Fruit fly (Drosophila melanogaster) whole organism, embryonic: Measurements from ENCODE around the gene CG13024.

Experiments
- ATbp ChIP-seq: fragments of 200-800 bp; sonication (Bioruptor generic); optimal IDR thresholded peaks from 2 replicates; lab custom pipeline; 2017; ENCODE audit warnings: missing biosample characterization, mild to moderate bottlenecking, missing genetic modification characterization, missing genetic modification reagents
- Awh ChIP-seq: fragments of 200-800 bp; sonication (Bioruptor generic); IDR thresholded peaks from 2 replicates; pipeline ENCODE4, ENCODE4 v1.3.6; 2022; ENCODE audit warnings: missing biosample characterization, missing genetic modification characterization
- BtbVII ChIP-seq: fragments of 200-800 bp; sonication (Bioruptor generic); optimal IDR thresholded peaks from 3 replicates; lab custom pipeline; 2017; ENCODE audit warnings: missing biosample characterization, mild to moderate bottlenecking, missing genetic modification characterization
- CG1233 ChIP-seq: fragments of 200-800 bp; sonication (Bioruptor generic); optimal IDR thresholded peaks from 4 replicates; lab custom pipeline; 2018; ENCODE audit warnings: missing biosample characterization, mild to moderate bottlenecking, missing genetic modification characterization
- CG14441 ChIP-seq: fragments of 200-800 bp; sonication (Bioruptor generic); IDR thresholded peaks from 2 replicates; pipeline ENCODE4 v1.3.6; 2022; ENCODE audit warnings: missing biosample characterization, missing genetic modification characterization
- CG15479 ChIP-seq: fragments of 200-800 bp; sonication (Bioruptor generic); optimal IDR thresholded peaks from 3 replicates; lab custom pipeline; 2019; ENCODE audit warnings: missing biosample characterization, mild to moderate bottlenecking, missing genetic modification characterization, moderate library complexity
- CG1603 ChIP-seq: fragments of 200-800 bp; sonication (Bioruptor generic); optimal IDR thresholded peaks from 2 replicates; lab custom pipeline; 2019; ENCODE audit warnings: missing biosample characterization, mild to moderate bottlenecking, missing genetic modification characterization, moderate library complexity
- CG1792 ChIP-seq: fragments of 200-800 bp; sonication (Bioruptor generic); optimal IDR thresholded peaks from 2 replicates; lab custom pipeline; 2016; ENCODE audit warnings: missing biosample characterization, missing genetic modification characterization
- CG2875 ChIP-seq: fragments of 200-800 bp; sonication (Bioruptor generic); optimal IDR thresholded peaks from 2 replicates; lab custom pipeline; 2017; ENCODE audit warnings: missing biosample characterization, mild to moderate bottlenecking, missing genetic modification characterization, missing genetic modification reagents
- CG30020 ChIP-seq: fragments of 200-800 bp; optimal IDR thresholded peaks from 2 replicates; lab custom pipeline; 2019; ENCODE audit warnings: missing biosample characterization, mild to moderate bottlenecking, missing genetic modification characterization, moderate library complexity
- CG31441 ChIP-seq: fragments of 200-800 bp; sonication (Bioruptor generic); IDR thresholded peaks from 2 replicates; pipeline ENCODE4 v1.3.6; 2022; ENCODE audit warnings: missing biosample characterization, missing genetic modification characterization
- CG32772 ChIP-seq: fragments of 200-800 bp; sonication (Bioruptor generic); IDR thresholded peaks from 2 replicates; pipeline ENCODE4 v1.3.6; 2022; ENCODE audit warnings: missing biosample characterization, missing genetic modification characterization
- CG33557 ChIP-seq: fragments of 200-800 bp; sonication (Bioruptor generic); optimal IDR thresholded peaks from 2 replicates; lab custom pipeline; 2019; ENCODE audit warnings: missing biosample characterization, mild to moderate bottlenecking, missing genetic modification characterization, moderate library complexity
- CG3838 ChIP-seq: fragments of 200-800 bp; sonication (Bioruptor generic); optimal IDR thresholded peaks from 3 replicates; lab custom pipeline; 2016; ENCODE audit warnings: missing biosample characterization, missing genetic modification characterization
- CG4820 ChIP-seq: fragments of 200-800 bp; sonication (Bioruptor generic); optimal IDR thresholded peaks from 3 replicates; lab custom pipeline; 2016; ENCODE audit warnings: missing biosample characterization, missing genetic modification characterization
- CG6254 ChIP-seq: fragments of 200-800 bp; sonication (Bioruptor generic); optimal IDR thresholded peaks from 3 replicates; lab custom pipeline; 2017; ENCODE audit warnings: mild to moderate bottlenecking, missing biosample characterization, missing genetic modification reagents, missing genetic modification characterization
- CG6272 ChIP-seq: fragments of 200-800 bp; sonication (Bioruptor generic); IDR thresholded peaks from 2 replicates; pipeline ENCODE4 v1.3.6; 2022; ENCODE audit warnings: missing biosample characterization, missing genetic modification characterization
- CG6854 ChIP-seq: fragments of 200-800 bp; sonication (Bioruptor generic); optimal IDR thresholded peaks from 3 replicates; lab custom pipeline; 2017; ENCODE audit warnings: missing biosample characterization, mild to moderate bottlenecking, missing genetic modification characterization
- CG9797 ChIP-seq: fragments of 200-800 bp; sonication (Bioruptor generic); optimal IDR thresholded peaks from 3 replicates; lab custom pipeline; 2018; ENCODE audit warnings: missing biosample characterization, mild to moderate bottlenecking, missing genetic modification characterization
- Chrac-16 ChIP-seq: fragments of 200-800 bp; sonication (Bioruptor generic); optimal IDR thresholded peaks from 3 replicates; lab custom pipeline; 2016; ENCODE audit warnings: missing biosample characterization, missing genetic modification characterization
- CkIIα-i1 ChIP-seq: fragments of 200-800 bp; sonication (Bioruptor generic); IDR thresholded peaks from 2 replicates; pipeline ENCODE4 v1.3.6; 2022; ENCODE audit warnings: missing biosample characterization, missing genetic modification characterization
- CrebB ChIP-seq: fragments of 200-800 bp; sonication (Bioruptor generic); optimal IDR thresholded peaks from 3 replicates; lab custom pipeline; 2018; ENCODE audit warnings: missing biosample characterization, mild to moderate bottlenecking, missing genetic modification characterization
- Dll ChIP-seq: fragments of 200-800 bp; sonication (Bioruptor generic); IDR thresholded peaks from 4 replicates; pipeline ENCODE4 v1.3.6; 2022; ENCODE audit warnings: missing biosample characterization, missing genetic modification characterization; ENCODE audit not compliant: partially characterized antibody
- Fer2 ChIP-seq: fragments of 200-800 bp; sonication (Bioruptor generic); optimal IDR thresholded peaks from 2 replicates; lab custom pipeline; 2018; ENCODE audit warnings: missing biosample characterization, mild to moderate bottlenecking, missing genetic modification characterization, moderate library complexity
- Hey ChIP-seq: fragments of 200-800 bp; sonication (Bioruptor generic); optimal IDR thresholded peaks from 3 replicates; lab custom pipeline; 2018; ENCODE audit warnings: missing biosample characterization, mild to moderate bottlenecking, missing genetic modification characterization
- Hr78 ChIP-seq, 2 experiments: fragments of 200-800 bp in 1 of 2; fragments of >200 bp in 1 of 2; sonication (Bioruptor generic) in 1 of 2; optimal IDR thresholded peaks; 2 replicates each; lab custom pipeline; 2017 to 2019; ENCODE audit warnings: missing biosample characterization in 2 of 2, missing genetic modification characterization in 2 of 2, mild to moderate bottlenecking in 1 of 2, moderate library complexity in 1 of 2
- Med ChIP-seq: fragments of 200-800 bp; sonication (Bioruptor generic); peaks from one replicate; lab custom pipeline; 2016; ENCODE audit warnings: missing biosample characterization, missing genetic modification characterization, mild to moderate bottlenecking, inconsistent platforms, moderate library complexity
- Nf-YC ChIP-seq: fragments of 200-800 bp; optimal IDR thresholded peaks from 3 replicates; lab custom pipeline; 2019; ENCODE audit warnings: missing biosample characterization, mild to moderate bottlenecking, missing genetic modification characterization, moderate library complexity
- Scr ChIP-seq: fragments of 200-800 bp; sonication (Bioruptor generic); IDR thresholded peaks from 2 replicates; pipeline ENCODE4 v1.3.6; 2022; ENCODE audit warnings: missing biosample characterization, missing genetic modification characterization; ENCODE audit not compliant: partially characterized antibody
- Sox102F ChIP-seq: fragments of 200-800 bp; sonication (Bioruptor generic); optimal IDR thresholded peaks from 2 replicates; lab custom pipeline; 2018; ENCODE audit warnings: missing biosample characterization, mild to moderate bottlenecking, missing genetic modification characterization, moderate library complexity
- Sry-δ ChIP-seq: fragments of 200-800 bp; sonication (Bioruptor generic); optimal IDR thresholded peaks from 2 replicates; lab custom pipeline; 2016; ENCODE audit warnings: missing biosample characterization, missing genetic modification characterization
- TFAM ChIP-seq: fragments of 200-800 bp; sonication (Bioruptor generic); optimal IDR thresholded peaks from 2 replicates; lab custom pipeline; 2017; ENCODE audit warnings: missing biosample characterization, missing genetic modification characterization, inconsistent platforms
- Xbp1 ChIP-seq: fragments of 200-800 bp; sonication (Bioruptor generic); optimal IDR thresholded peaks from 3 replicates; lab custom pipeline; 2016; ENCODE audit warnings: missing biosample characterization, mild to moderate bottlenecking, missing genetic modification characterization
- amos ChIP-seq: fragments of 200-800 bp; sonication (Bioruptor generic); IDR thresholded peaks from 2 replicates; pipeline ENCODE4 v1.3.6; 2022; ENCODE audit warnings: missing biosample characterization, missing genetic modification characterization; ENCODE audit not compliant: partially characterized antibody
- bsh ChIP-seq, 2 experiments: fragments of 200-800 bp; sonication (Bioruptor generic); optimal IDR thresholded peaks; 2 replicates each; lab custom pipeline; 2017 to 2018; ENCODE audit warnings: mild to moderate bottlenecking in 2 of 2, missing biosample characterization in 2 of 2, missing genetic modification characterization in 2 of 2, moderate library complexity in 1 of 2
- btn ChIP-seq: fragments of 200-800 bp; sonication (Bioruptor generic); optimal IDR thresholded peaks from 2 replicates; lab custom pipeline; 2016; ENCODE audit warnings: missing biosample characterization, missing genetic modification characterization
- chinmo ChIP-seq: fragments of 200-800 bp; sonication (Bioruptor generic); IDR thresholded peaks from 4 replicates; pipeline ENCODE4 v1.3.6; 2022; ENCODE audit warnings: missing biosample characterization, missing genetic modification characterization; ENCODE audit not compliant: partially characterized antibody
- fd96Cb ChIP-seq: fragments of 200-800 bp; sonication (Bioruptor generic); optimal IDR thresholded peaks from 2 replicates; lab custom pipeline; 2018; ENCODE audit warnings: missing biosample characterization, mild to moderate bottlenecking, missing genetic modification characterization, moderate library complexity
- ftz-f1 ChIP-seq: fragments of 200-800 bp; sonication (Bioruptor generic); optimal IDR thresholded peaks from 2 replicates; lab custom pipeline; 2016; ENCODE audit warnings: missing biosample characterization, missing genetic modification characterization
- ind ChIP-seq: fragments of 200-800 bp; sonication (Bioruptor generic); optimal IDR thresholded peaks from 3 replicates; lab custom pipeline; 2016; ENCODE audit warnings: missing biosample characterization, missing genetic modification characterization
- lbe ChIP-seq: fragments of 200-800 bp; sonication (Bioruptor generic); optimal IDR thresholded peaks from 2 replicates; lab custom pipeline; 2016; ENCODE audit warnings: missing biosample characterization, mild to moderate bottlenecking, missing genetic modification characterization
- lilli ChIP-seq: fragments of 200-800 bp; sonication (Bioruptor generic); optimal IDR thresholded peaks from 3 replicates; lab custom pipeline; 2016; ENCODE audit warnings: missing biosample characterization, missing genetic modification characterization
- nmo ChIP-seq: fragments of 200-800 bp; sonication (Bioruptor generic); optimal IDR thresholded peaks from 2 replicates; lab custom pipeline; 2018; ENCODE audit warnings: missing biosample characterization, mild to moderate bottlenecking, missing genetic modification characterization, moderate library complexity
- peb ChIP-seq: fragments of 200-800 bp; sonication (Bioruptor generic); IDR thresholded peaks from 2 replicates; pipeline ENCODE4 v1.3.6; 2022; ENCODE audit warnings: missing biosample characterization, missing genetic modification characterization
- pho ChIP-seq: fragments of 200-800 bp; sonication (Bioruptor generic); optimal IDR thresholded peaks from 2 replicates; lab custom pipeline; 2016; ENCODE audit warnings: missing biosample characterization, missing genetic modification characterization
- trem ChIP-seq: fragments of 200-800 bp; optimal IDR thresholded peaks from 3 replicates; lab custom pipeline; 2019; ENCODE audit warnings: missing biosample characterization, mild to moderate bottlenecking, missing genetic modification characterization, moderate library complexity
- vfl ChIP-seq: fragments of 200-800 bp; sonication (Bioruptor generic); optimal IDR thresholded peaks from 2 replicates; lab custom pipeline; 2016; ENCODE audit warnings: missing biosample characterization, missing genetic modification characterization
- wdn ChIP-seq: fragments of 200-800 bp; sonication (Bioruptor generic); IDR thresholded peaks from 2 replicates; pipeline ENCODE4 v1.3.6; 2022; ENCODE audit warnings: missing biosample characterization, missing genetic modification characterization
- zfh1 ChIP-seq: fragments of 200-800 bp; sonication (Bioruptor generic); IDR thresholded peaks from 3 replicates; pipeline ENCODE4 v1.3.6; 2022; ENCODE audit warnings: missing biosample characterization, missing genetic modification characterization

The CG13024 gene

DNA sequence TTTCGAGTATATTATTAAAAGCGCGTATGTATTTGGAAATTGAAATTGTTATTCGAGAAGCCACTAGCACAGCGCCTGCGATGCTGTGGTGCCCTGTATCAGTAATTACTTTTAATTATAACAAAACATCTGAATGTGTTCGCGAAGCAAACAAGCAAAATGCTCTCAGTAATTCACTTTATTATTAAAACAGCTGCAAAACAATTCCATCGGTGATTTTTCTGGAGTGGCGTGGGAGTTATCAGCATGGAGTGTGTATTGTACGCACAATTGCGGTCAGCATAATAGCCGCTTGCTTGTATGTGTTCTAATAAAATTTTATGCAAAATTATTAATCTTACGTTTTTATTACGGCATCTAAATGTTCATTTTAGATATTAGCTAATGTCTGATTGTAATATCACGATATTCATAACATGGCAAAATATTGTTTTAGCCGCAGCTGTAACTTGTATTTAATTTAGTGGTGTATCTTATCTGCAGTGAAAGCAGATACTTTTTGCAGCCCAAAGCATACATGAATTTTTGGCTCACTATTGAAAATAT is 46.6 kb downstream of the CG13024 start (continued):
- TF ChIP-seq CG6854 (peak; percentile 17), Fer2 (tag; lab: Kevin White, UChicago) (no peak), amos (GFP tag; lab: Robert Waterston, UW) (no peak), CkIIα-i1 (no peak), Xbp1 (GFP tag; lab: Kevin White, UChicago) (peak; percentile 74), Sry-δ (GFP tag; lab: Kevin White, UChicago) (no peak), Dll (GFP tag; lab: Robert Waterston, UW) (no peak), CG6272 (GFP tag; lab: Robert Waterston, UW) (peak; percentile 25; the same call in 1 of the 2 replicates), ftz-f1 (GFP tag; lab: Kevin White, UChicago) (no peak), lbe (GFP tag; lab: Kevin White, UChicago) (peak; percentile 70), nmo (GFP tag; lab: Kevin White, UChicago) (peak; percentile 79), CG9797 (GFP tag; lab: Kevin White, UChicago) (no peak), Nf-YC (tag; lab: Kevin White, UChicago) (no peak), CG2875 (GFP tag; lab: Kevin White, UChicago) (peak; percentile 68), zfh1 (GFP tag; lab: Robert Waterston, UW) (peak; percentile 77; the same call in 2 of the 3 replicates), CG30020 (no peak), pho (peak; percentile 50), CG4820 (peak; percentile 80), chinmo (no peak), CG6254 (GFP tag; lab: Kevin White, UChicago) (peak; percentile 64), CG33557 (GFP tag; lab: Kevin White, UChicago) (no peak), TFAM (GFP tag; lab: Kevin White, UChicago) (peak; percentile 0), fd96Cb (tag; lab: Kevin White, UChicago) (peak; percentile 83), ind (GFP tag; lab: Kevin White, UChicago) (peak; percentile 74), Hey (no peak), CG3838 (GFP tag; lab: Kevin White, UChicago) (peak; percentile 18), CG14441 (GFP tag; lab: Robert Waterston, UW) (peak; percentile 68), CG15479 (GFP tag; lab: Kevin White, UChicago) (no peak), CG1233 (GFP tag; lab: Kevin White, UChicago) (no peak), Awh (GFP tag; lab: Robert Waterston, UW) (peak; percentile 80), ATbp (GFP tag; lab: Kevin White, UChicago) (peak; percentile 76), lilli (peak; percentile 76), Hr78 (GFP tag; optimal IDR thresholded peaks at IDR 0.05; lab: Kevin White, UChicago) (no peak), BtbVII (GFP tag; lab: Kevin White, UChicago) (peak; percentile 29), wdn (GFP tag; lab: Robert Waterston, UW) (no peak), CrebB (tag; lab: Kevin White, UChicago) (peak; percentile 36), Chrac-16 (peak; percentile 72), CG1792 (GFP tag; lab: Kevin White, UChicago) (peak; percentile 74), btn (peak; percentile 52), trem (tag; lab: Kevin White, UChicago) (peak; percentile 68), CG31441 (no peak; the same call in 1 of the 2 replicates), peb (no peak), vfl (GFP tag; lab: Kevin White, UChicago) (no peak), Scr (GFP tag; lab: Robert Waterston, UW) (no peak), Sox102F (GFP tag; lab: Kevin White, UChicago) (peak; percentile 83), CG1603 (tag; lab: Kevin White, UChicago) (peak; percentile 83), bsh (GFP tag; optimal IDR thresholded peaks at IDR 0.05; lab: Kevin White, UChicago) (peak in 1 of 2 experiments; percentile 87), CG32772 (GFP tag; lab: Robert Waterston, UW) (peak; percentile 69), Med (GFP tag; lab: Kevin White, UChicago) (peak; percentile 94)
